Fruit fly (Drosophila melanogaster) whole organism, adult: ENCODE results near the gene Sytbeta.

Experiments used
- CG1620 ChIP-seq: fragments of 200-800 bp; sonication (Bioruptor generic); optimal IDR thresholded peaks from 2 replicates; lab custom pipeline; 2016; ENCODE audit warnings: missing biosample characterization, missing genetic modification characterization
- CG5204 ChIP-seq: fragments of 200-800 bp; sonication (Bioruptor generic); optimal IDR thresholded peaks from 2 replicates; lab custom pipeline; 2016; ENCODE audit warnings: missing biosample characterization, missing genetic modification characterization

dm6 chr3L:15047606-15048005 is 17.2 kb downstream of the Sytbeta start:
- TF ChIP-seq CG5204 (GFP tag; lab: Kevin White, UChicago) (no peak), CG1620 (GFP tag; lab: Kevin White, UChicago) (no peak)
